Worm (Caenorhabditis elegans) whole organism, L2 larva: ENCODE measurements around the gene Y22D7AR.3.

ENCODE experiments used
- C34F6.9 ChIP-seq: fragments of 150-350 bp; optimal IDR thresholded peaks from 2 replicates; lab custom pipeline; 2014; ENCODE audit warnings: missing biosample characterization, missing genetic modification characterization
- F13H6.1 ChIP-seq: sonication (generic microtip); optimal IDR thresholded peaks from 2 replicates; lab custom pipeline; 2016; ENCODE audit warnings: missing genetic modification characterization, missing compliant biosample characterization
- R02D3.7 ChIP-seq: fragments of 150-350 bp; optimal IDR thresholded peaks from 2 replicates; lab custom pipeline; 2014; ENCODE audit warnings: missing biosample characterization, missing genetic modification characterization
- Y55F3AM.14 ChIP-seq: fragments of 200-800 bp; sonication (Bioruptor generic); optimal IDR thresholded peaks from 2 replicates; lab custom pipeline; 2018; ENCODE audit warnings: mild to moderate bottlenecking, missing genetic modification characterization, missing compliant biosample characterization
- ZK546.5 ChIP-seq: sonication (generic microtip); optimal IDR thresholded peaks from 2 replicates; lab custom pipeline; 2017; ENCODE audit warnings: missing biosample characterization, missing genetic modification characterization
- alr-1 ChIP-seq: fragments of 150-350 bp; optimal IDR thresholded peaks from 2 replicates; lab custom pipeline; 2014; ENCODE audit warnings: missing biosample characterization, missing genetic modification characterization
- aly-2 ChIP-seq: fragments of 150-350 bp; optimal IDR thresholded peaks from 2 replicates; lab custom pipeline; 2014; ENCODE audit warnings: missing biosample characterization, missing genetic modification characterization
- ama-1 ChIP-seq: fragments of 150-350 bp; optimal IDR thresholded peaks from 2 replicates; lab custom pipeline; 2018; ENCODE audit warnings: inconsistent platforms
- blmp-1 ChIP-seq: sonication (generic microtip); optimal IDR thresholded peaks from 2 replicates; lab custom pipeline; 2017; ENCODE audit warnings: missing genetic modification characterization, mild to moderate bottlenecking, missing compliant biosample characterization, antibody characterized with exemption, moderate library complexity; ENCODE audit not compliant: insufficient read depth
- ceh-82 ChIP-seq: fragments of 150-350 bp; optimal IDR thresholded peaks from 2 replicates; lab custom pipeline; 2014; ENCODE audit warnings: missing biosample characterization, missing genetic modification characterization
- crh-2 ChIP-seq: sonication (generic microtip); optimal IDR thresholded peaks from 2 replicates; lab custom pipeline; 2017; ENCODE audit warnings: missing biosample characterization, missing genetic modification characterization
- dmd-4 ChIP-seq: sonication (generic microtip); optimal IDR thresholded peaks from 2 replicates; lab custom pipeline; 2017; ENCODE audit warnings: missing biosample characterization, missing genetic modification characterization
- egl-27 ChIP-seq: sonication (generic microtip); optimal IDR thresholded peaks from 3 replicates; lab custom pipeline; 2017; ENCODE audit warnings: missing biosample characterization, missing genetic modification reagents, missing genetic modification characterization
- elt-1 ChIP-seq: fragments of 150-350 bp; optimal IDR thresholded peaks from 2 replicates; lab custom pipeline; 2014; ENCODE audit warnings: missing biosample characterization, missing genetic modification characterization
- elt-3 ChIP-seq: sonication (generic microtip); optimal IDR thresholded peaks from 2 replicates; lab custom pipeline; 2017; ENCODE audit warnings: missing biosample characterization, missing genetic modification characterization
- fos-1 ChIP-seq: fragments of 150-350 bp; optimal IDR thresholded peaks from 2 replicates; lab custom pipeline; 2014; ENCODE audit warnings: missing biosample characterization, missing genetic modification characterization
- gmeb-1 ChIP-seq: fragments of 150-350 bp; optimal IDR thresholded peaks from 2 replicates; lab custom pipeline; 2014; ENCODE audit warnings: missing biosample characterization, missing genetic modification characterization
- lin-11 ChIP-seq: fragments of 150-350 bp; sonication (generic microtip); optimal IDR thresholded peaks from 2 replicates; lab custom pipeline; 2014; ENCODE audit warnings: missing biosample characterization, missing genetic modification characterization, inconsistent platforms, mixed read lengths
- lin-13 ChIP-seq: fragments of 150-350 bp; optimal IDR thresholded peaks from 2 replicates; lab custom pipeline; 2014; ENCODE audit warnings: missing biosample characterization, missing genetic modification reagents, missing genetic modification characterization
- lin-39 ChIP-seq: fragments of 150-350 bp; optimal IDR thresholded peaks from 2 replicates; lab custom pipeline; 2014; ENCODE audit warnings: missing biosample characterization, missing genetic modification reagents, missing genetic modification characterization
- lsy-2 ChIP-seq, 2 experiments: fragments of 150-350 bp in 1 of 2; sonication (generic microtip) in 1 of 2; optimal IDR thresholded peaks; 2 replicates each; lab custom pipeline; 2014 to 2017; ENCODE audit warnings: missing biosample characterization in 2 of 2, missing genetic modification characterization in 2 of 2
- mab-5 ChIP-seq: fragments of 150-350 bp; optimal IDR thresholded peaks from 2 replicates; lab custom pipeline; 2014; ENCODE audit warnings: missing biosample characterization, missing genetic modification characterization
- mbf-1 ChIP-seq: sonication (generic microtip); optimal IDR thresholded peaks from 2 replicates; lab custom pipeline; 2017; ENCODE audit warnings: missing biosample characterization, missing genetic modification characterization
- mdl-1 ChIP-seq, 2 experiments: fragments of 150-350 bp in 1 of 2; sonication (generic microtip) in 1 of 2; optimal IDR thresholded peaks; 2 replicates each; lab custom pipeline; 2017; ENCODE audit warnings: missing biosample characterization in 2 of 2, missing genetic modification characterization in 2 of 2
- nhr-10 ChIP-seq: sonication (generic microtip); optimal IDR thresholded peaks from 2 replicates; lab custom pipeline; 2017; ENCODE audit warnings: missing biosample characterization, missing genetic modification characterization
- nhr-11 ChIP-seq: fragments of 150-350 bp; optimal IDR thresholded peaks from 2 replicates; lab custom pipeline; 2014; ENCODE audit warnings: missing biosample characterization, missing genetic modification characterization
- nhr-12 ChIP-seq: fragments of 150-350 bp; optimal IDR thresholded peaks from 2 replicates; lab custom pipeline; 2014; ENCODE audit warnings: missing biosample characterization, missing genetic modification characterization
- nhr-129 ChIP-seq: fragments of 150-350 bp; optimal IDR thresholded peaks from 2 replicates; lab custom pipeline; 2014; ENCODE audit warnings: missing biosample characterization, missing genetic modification characterization
- nhr-23 ChIP-seq: fragments of 150-350 bp; optimal IDR thresholded peaks from 2 replicates; lab custom pipeline; 2014; ENCODE audit warnings: missing biosample characterization, missing genetic modification reagents, missing genetic modification characterization
- nhr-237 ChIP-seq: fragments of 150-350 bp; optimal IDR thresholded peaks from 2 replicates; lab custom pipeline; 2014; ENCODE audit warnings: missing biosample characterization, missing genetic modification characterization
- nhr-25 ChIP-seq: fragments of 150-350 bp; sonication (generic microtip); optimal IDR thresholded peaks from 3 replicates; lab custom pipeline; 2014; ENCODE audit warnings: missing biosample characterization, missing genetic modification characterization
- nhr-6 ChIP-seq: fragments of 150-350 bp; optimal IDR thresholded peaks from 2 replicates; lab custom pipeline; 2014; ENCODE audit warnings: missing biosample characterization, missing genetic modification characterization
- nhr-77 ChIP-seq: fragments of 150-350 bp; optimal IDR thresholded peaks from 2 replicates; lab custom pipeline; 2014; ENCODE audit warnings: missing biosample characterization, missing genetic modification characterization
- peb-1 ChIP-seq: fragments of 150-350 bp; optimal IDR thresholded peaks from 2 replicates; lab custom pipeline; 2014; ENCODE audit warnings: missing biosample characterization, missing genetic modification characterization
- sem-4 ChIP-seq: fragments of 150-350 bp; optimal IDR thresholded peaks from 2 replicates; lab custom pipeline; 2014; ENCODE audit warnings: missing biosample characterization, missing genetic modification reagents, missing genetic modification characterization
- skn-1 ChIP-seq: sonication (generic microtip); optimal IDR thresholded peaks from 2 replicates; lab custom pipeline; 2017; ENCODE audit warnings: missing biosample characterization, missing genetic modification characterization
- sma-3 ChIP-seq: sonication (generic microtip); optimal IDR thresholded peaks from 2 replicates; lab custom pipeline; 2016; ENCODE audit warnings: missing genetic modification reagents, missing genetic modification characterization, missing compliant biosample characterization
- sma-9 ChIP-seq, 2 experiments: fragments of 150-350 bp in 1 of 2; sonication (generic microtip) in 1 of 2; optimal IDR thresholded peaks; 2 replicates each; lab custom pipeline; 2014 to 2016; ENCODE audit warnings: missing genetic modification characterization in 2 of 2, mild to moderate bottlenecking in 1 of 2, missing biosample characterization in 1 of 2, missing compliant biosample characterization in 1 of 2, missing genetic modification reagents in 1 of 2, moderate library complexity in 1 of 2
- snpc-4 ChIP-seq: fragments of 150-350 bp; optimal IDR thresholded peaks from 2 replicates; lab custom pipeline; 2014; ENCODE audit warnings: missing biosample characterization, missing genetic modification characterization
- unc-39 ChIP-seq: fragments of 150-350 bp; optimal IDR thresholded peaks from 2 replicates; lab custom pipeline; 2014; ENCODE audit warnings: missing biosample characterization, missing genetic modification characterization
- unc-55 ChIP-seq: fragments of 150-350 bp; sonication (generic microtip); optimal IDR thresholded peaks from 3 replicates; lab custom pipeline; 2014; ENCODE audit warnings: missing biosample characterization, missing genetic modification reagents, missing genetic modification characterization
- unc-62 ChIP-seq: fragments of 150-350 bp; optimal IDR thresholded peaks from 2 replicates; lab custom pipeline; 2014; ENCODE audit warnings: missing biosample characterization, missing genetic modification reagents, missing genetic modification characterization
- zag-1 ChIP-seq: fragments of 150-350 bp; optimal IDR thresholded peaks from 2 replicates; lab custom pipeline; 2014; ENCODE audit warnings: missing biosample characterization, missing genetic modification characterization
- ztf-1 ChIP-seq: fragments of 200-800 bp; sonication (Bioruptor generic); conservative IDR thresholded peaks from 2 replicates; pipeline ENCODE4 v1.3.6; 2022; ENCODE audit warnings: missing genetic modification characterization, missing compliant biosample characterization
- ztf-11 ChIP-seq: sonication (generic microtip); optimal IDR thresholded peaks from 2 replicates; lab custom pipeline; 2017; ENCODE audit warnings: missing biosample characterization, missing genetic modification characterization
- ztf-4 ChIP-seq: fragments of 150-350 bp; optimal IDR thresholded peaks from 2 replicates; lab custom pipeline; 2014; ENCODE audit warnings: missing biosample characterization, missing genetic modification characterization

Gene Y22D7AR.3

DNA sequence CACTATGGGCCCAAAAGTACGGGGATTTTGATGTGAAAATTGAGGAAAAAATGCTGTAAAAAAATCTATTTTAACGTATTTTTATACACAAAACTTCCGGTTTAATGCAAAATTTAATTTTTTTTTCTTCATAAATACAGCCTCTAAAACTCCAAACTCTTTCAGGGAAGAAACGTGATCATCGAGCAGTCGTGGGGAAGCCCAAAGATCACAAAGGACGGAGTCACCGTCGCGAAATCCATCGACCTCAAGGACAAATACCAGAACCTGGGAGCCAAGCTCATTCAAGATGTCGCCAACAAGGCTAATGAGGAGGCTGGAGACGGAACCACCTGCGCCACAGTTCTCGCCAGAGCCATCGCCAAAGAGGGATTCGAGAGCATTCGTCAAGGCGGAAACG lies 45.8 kb downstream of the Y22D7AR.3 start:
- TF ChIP-seq alr-1 (tag; lab: Kevin White, UChicago) = no peak
- TF ChIP-seq egl-27 (tag; lab: Kevin White, UChicago) = no peak
- no peak for TF ChIP-seq nhr-12 (tag; lab: Kevin White, UChicago)
- TF ChIP-seq mbf-1 (tag; lab: Kevin White, UChicago) = no peak
- TF ChIP-seq ceh-82 (tag; lab: Kevin White, UChicago) = no peak

DNA sequence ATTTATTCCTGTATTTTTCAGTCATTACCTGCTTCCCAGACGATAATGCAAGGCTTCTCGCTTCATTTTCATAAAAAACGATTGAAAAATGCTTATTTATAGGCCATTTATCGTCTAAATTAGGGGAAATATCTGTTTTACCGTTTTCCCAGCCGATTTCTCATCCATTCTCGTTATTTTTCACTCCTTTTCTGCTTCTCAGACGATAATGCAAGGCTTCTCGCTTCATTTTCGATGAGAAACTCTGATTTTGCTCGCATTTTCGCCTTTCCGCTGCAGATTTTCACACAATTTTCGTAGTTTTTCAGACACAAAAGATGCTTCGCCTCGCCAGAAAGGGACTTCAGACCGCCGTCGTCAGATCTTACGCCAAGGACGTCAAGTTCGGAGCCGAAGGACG lies 46.2 kb downstream of the Y22D7AR.3 start, which contains the start of gene hsp-60:
Gene hsp-60, plus strand, starts transcription at position 301 of the 400 bp plus-strand sequence.
- TF ChIP-seq nhr-129 (tag; lab: Kevin White, UChicago) = no peak
- no peak for TF ChIP-seq lin-13 (GFP tag; lab: Kevin White, UChicago)
- TF ChIP-seq unc-55 (GFP tag; lab: Kevin White, UChicago) = no peak
- TF ChIP-seq skn-1 = no peak
- TF ChIP-seq gmeb-1 (tag; lab: Kevin White, UChicago) = no peak
- TF ChIP-seq ama-1 (lab: Kevin White, UChicago) = no peak
- TF ChIP-seq crh-2 (tag; lab: Kevin White, UChicago) = no peak
- TF ChIP-seq nhr-237 = no peak
- TF ChIP-seq ztf-11 (tag; lab: Kevin White, UChicago) = no peak
- TF ChIP-seq fos-1 = no peak
- no peak for TF ChIP-seq aly-2 (tag; lab: Kevin White, UChicago)
- TF ChIP-seq peb-1 (tag; lab: Kevin White, UChicago) = no peak
- TF ChIP-seq mab-5 (tag; lab: Kevin White, UChicago) = no peak
- TF ChIP-seq sma-9 (GFP tag; optimal IDR thresholded peaks at IDR 0.05; lab: Kevin White, UChicago) = no peak
- TF ChIP-seq sma-9 (tag; optimal IDR thresholded peaks at IDR 0.05; lab: Kevin White, UChicago) = no peak

DNA sequence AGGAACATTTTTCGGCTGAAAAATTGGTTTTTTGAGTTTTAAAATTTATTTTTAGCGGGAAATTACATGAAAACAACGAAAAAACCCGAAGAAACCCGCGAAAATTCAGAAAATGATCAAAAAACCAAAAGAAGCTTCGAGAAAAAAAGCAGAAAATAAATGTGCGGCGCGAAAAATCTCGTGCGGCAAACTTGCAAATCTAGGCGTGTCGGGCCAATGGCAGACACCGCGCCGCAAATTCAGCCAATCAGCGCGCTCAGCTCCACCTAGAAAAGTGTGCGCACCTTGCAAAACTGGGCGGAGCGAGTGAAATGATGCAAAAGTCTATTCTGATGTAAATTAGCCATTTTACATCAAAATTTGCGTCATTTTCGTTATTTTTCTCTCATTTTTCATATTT lies 46.7 kb downstream of the Y22D7AR.3 start, which contains the start of gene Y22D7AL.10:
Gene Y22D7AL.10, minus strand, starts transcription at position 15 of the 400 bp plus-strand sequence.
- TF ChIP-seq unc-55 (GFP tag; lab: Kevin White, UChicago) (peak; percentile 99), ztf-11 (tag; lab: Kevin White, UChicago) (peak; percentile 75), mdl-1 (tag; optimal IDR thresholded peaks at IDR 0.05; lab: Kevin White, UChicago) (peak; percentile 58 to 59), peb-1 (tag; lab: Kevin White, UChicago) (no peak), Y55F3AM.14 (peak; percentile 92), unc-39 (tag; lab: Kevin White, UChicago) (no peak), nhr-25 (peak; percentile 98), R02D3.7 (peak; percentile 76), aly-2 (tag; lab: Kevin White, UChicago) (peak; percentile 44), nhr-237 (peak; percentile 87), nhr-12 (tag; lab: Kevin White, UChicago) (peak; percentile 2), lin-39 (tag; lab: Kevin White, UChicago) (no peak), sma-9 (GFP tag; optimal IDR thresholded peaks at IDR 0.05; lab: Kevin White, UChicago) (peak; percentile 96), sma-9 (tag; optimal IDR thresholded peaks at IDR 0.05; lab: Kevin White, UChicago) (no peak), egl-27 (tag; lab: Kevin White, UChicago) (peak; percentile 91), sma-3 (GFP tag; lab: Kevin White, UChicago) (peak; percentile 99), sem-4 (tag; lab: Kevin White, UChicago) (peak; percentile 97), mab-5 (tag; lab: Kevin White, UChicago) (peak; percentile 97), gmeb-1 (tag; lab: Kevin White, UChicago) (peak; percentile 96), lin-11 (tag; lab: Kevin White, UChicago) (peak; percentile 100), F13H6.1 (tag; lab: Kevin White, UChicago) (peak; percentile 99), elt-3 (tag; lab: Kevin White, UChicago) (no peak), alr-1 (tag; lab: Kevin White, UChicago) (no peak), nhr-23 (tag; lab: Kevin White, UChicago) (no peak), ZK546.5 (peak; percentile 82), ama-1 (lab: Kevin White, UChicago) (peak; percentile 49), ztf-4 (peak; percentile 97), blmp-1 (tag; lab: Kevin White, UChicago) (peak; percentile 84), unc-62 (GFP tag; lab: Kevin White, UChicago) (peak; percentile 56), crh-2 (tag; lab: Kevin White, UChicago) (peak; percentile 97), ztf-1 (GFP tag; lab: Robert Waterston, UW) (0 out of 2 replicates have a peak, but pooled peaks have one; percentile 76), ceh-82 (tag; lab: Kevin White, UChicago) (peak; percentile 84), nhr-10 (tag; lab: Kevin White, UChicago) (peak; percentile 92), nhr-11 (tag; lab: Kevin White, UChicago) (no peak), lin-13 (GFP tag; lab: Kevin White, UChicago) (peak; percentile 98), zag-1 (peak; percentile 76), mbf-1 (tag; lab: Kevin White, UChicago) (peak; percentile 56), elt-1 (tag; lab: Kevin White, UChicago) (no peak), nhr-129 (tag; lab: Kevin White, UChicago) (peak; percentile 99), lsy-2 (tag; optimal IDR thresholded peaks at IDR 0.05; lab: Kevin White, UChicago) (peak; percentile 98), nhr-6 (peak; percentile 93), C34F6.9 (tag; lab: Kevin White, UChicago) (peak; percentile 95), dmd-4 (tag; lab: Kevin White, UChicago) (peak; percentile 70), snpc-4 (peak; percentile 61), fos-1 (peak; percentile 84), nhr-77 (tag; lab: Kevin White, UChicago) (peak; percentile 82), skn-1 (peak; percentile 85)
